Worm (Caenorhabditis elegans) whole organism, L4/young adult: Measurements from ENCODE around the gene let-756.

Experiments used
- W03F9.2 ChIP-seq: fragments of 150-350 bp; optimal IDR thresholded peaks from 2 replicates; lab custom pipeline; 2014; ENCODE audit warnings: missing biosample characterization, missing genetic modification characterization
- dao-5 ChIP-seq: sonication (generic microtip); optimal IDR thresholded peaks from 2 replicates; lab custom pipeline; 2016; ENCODE audit warnings: missing genotype, missing genetic modification characterization, moderate library complexity, missing compliant biosample characterization
- him-1 ChIP-seq: sonication (generic microtip); optimal IDR thresholded peaks from 2 replicates; lab custom pipeline; 2016; ENCODE audit warnings: missing genotype, missing genetic modification reagents, missing genetic modification characterization, missing compliant biosample characterization

- TF ChIP-seq W03F9.2 (no peak), dao-5 (tag; lab: Kevin White, UChicago) (no peak), him-1 (no peak)
Observed at ce11 chrIII:6418254-6418653, 11.3 kb downstream of the let-756 start.
